Fruit fly (Drosophila melanogaster) whole organism: ENCODE data around the gene Adk1.

Experiments
- CG8478 ChIP-seq: fragments of >200 bp; optimal IDR thresholded peaks from 2 replicates; lab custom pipeline; 2018; ENCODE audit warnings: inconsistent platforms
- Dll ChIP-seq: fragments of >200 bp; optimal IDR thresholded peaks from 2 replicates; lab custom pipeline; 2017
- EcR ChIP-seq, 2 experiments: fragments of >200 bp; optimal IDR thresholded peaks; 2 replicates each; lab custom pipeline; 2017; ENCODE audit warnings: missing biosample characterization in 2 of 2, missing genetic modification characterization in 2 of 2, missing genetic modification reagents in 2 of 2
- pan ChIP-seq: fragments of >200 bp; optimal IDR thresholded peaks from 2 replicates; lab custom pipeline; 2017
- psq ChIP-seq: fragments of >200 bp; optimal IDR thresholded peaks from 2 replicates; lab custom pipeline; 2017
- usp ChIP-seq: fragments of >200 bp; optimal IDR thresholded peaks from 2 replicates; lab custom pipeline; 2017; ENCODE audit warnings: missing biosample characterization, missing genetic modification characterization, mixed read lengths

- no peak for TF ChIP-seq pan
- no peak for TF ChIP-seq CG8478 (lab: Kevin White, UChicago)
- TF ChIP-seq EcR (GFP tag; optimal IDR thresholded peaks at IDR 0.05; lab: Kevin White, UChicago), result no peak
- no peak for TF ChIP-seq psq (lab: Kevin White, UChicago)
- no peak for TF ChIP-seq usp
- TF ChIP-seq Dll (lab: Kevin White, UChicago), result no peak
Measured at dm6 chr3R:12232629-12233028, 34.9 kb downstream of the Adk1 start, which contains the start of gene Pglym87.
